Worm (Caenorhabditis elegans) whole organism, L2 larva: ENCODE data around the gene ins-14.

Experiments used
- C34F6.9 ChIP-seq: fragments of 150-350 bp; optimal IDR thresholded peaks from 2 replicates; lab custom pipeline; 2014; ENCODE audit warnings: missing biosample characterization, missing genetic modification characterization
- F13H6.1 ChIP-seq: sonication (generic microtip); optimal IDR thresholded peaks from 2 replicates; lab custom pipeline; 2016; ENCODE audit warnings: missing genetic modification characterization, missing compliant biosample characterization
- R02D3.7 ChIP-seq: fragments of 150-350 bp; optimal IDR thresholded peaks from 2 replicates; lab custom pipeline; 2014; ENCODE audit warnings: missing biosample characterization, missing genetic modification characterization
- Y55F3AM.14 ChIP-seq: fragments of 200-800 bp; sonication (Bioruptor generic); optimal IDR thresholded peaks from 2 replicates; lab custom pipeline; 2018; ENCODE audit warnings: mild to moderate bottlenecking, missing genetic modification characterization, missing compliant biosample characterization
- ZK546.5 ChIP-seq: sonication (generic microtip); optimal IDR thresholded peaks from 2 replicates; lab custom pipeline; 2017; ENCODE audit warnings: missing biosample characterization, missing genetic modification characterization
- alr-1 ChIP-seq: fragments of 150-350 bp; optimal IDR thresholded peaks from 2 replicates; lab custom pipeline; 2014; ENCODE audit warnings: missing biosample characterization, missing genetic modification characterization
- aly-2 ChIP-seq: fragments of 150-350 bp; optimal IDR thresholded peaks from 2 replicates; lab custom pipeline; 2014; ENCODE audit warnings: missing biosample characterization, missing genetic modification characterization
- ama-1 ChIP-seq: fragments of 150-350 bp; optimal IDR thresholded peaks from 2 replicates; lab custom pipeline; 2018; ENCODE audit warnings: inconsistent platforms
- blmp-1 ChIP-seq: sonication (generic microtip); optimal IDR thresholded peaks from 2 replicates; lab custom pipeline; 2017; ENCODE audit warnings: missing genetic modification characterization, mild to moderate bottlenecking, missing compliant biosample characterization, antibody characterized with exemption, moderate library complexity; ENCODE audit not compliant: insufficient read depth
- ceh-82 ChIP-seq: fragments of 150-350 bp; optimal IDR thresholded peaks from 2 replicates; lab custom pipeline; 2014; ENCODE audit warnings: missing biosample characterization, missing genetic modification characterization
- crh-2 ChIP-seq: sonication (generic microtip); optimal IDR thresholded peaks from 2 replicates; lab custom pipeline; 2017; ENCODE audit warnings: missing biosample characterization, missing genetic modification characterization
- dmd-4 ChIP-seq: sonication (generic microtip); optimal IDR thresholded peaks from 2 replicates; lab custom pipeline; 2017; ENCODE audit warnings: missing biosample characterization, missing genetic modification characterization
- egl-27 ChIP-seq: sonication (generic microtip); optimal IDR thresholded peaks from 3 replicates; lab custom pipeline; 2017; ENCODE audit warnings: missing biosample characterization, missing genetic modification reagents, missing genetic modification characterization
- gmeb-1 ChIP-seq: fragments of 150-350 bp; optimal IDR thresholded peaks from 2 replicates; lab custom pipeline; 2014; ENCODE audit warnings: missing biosample characterization, missing genetic modification characterization
- lin-13 ChIP-seq: fragments of 150-350 bp; optimal IDR thresholded peaks from 2 replicates; lab custom pipeline; 2014; ENCODE audit warnings: missing biosample characterization, missing genetic modification reagents, missing genetic modification characterization
- mab-5 ChIP-seq: fragments of 150-350 bp; optimal IDR thresholded peaks from 2 replicates; lab custom pipeline; 2014; ENCODE audit warnings: missing biosample characterization, missing genetic modification characterization
- mbf-1 ChIP-seq: sonication (generic microtip); optimal IDR thresholded peaks from 2 replicates; lab custom pipeline; 2017; ENCODE audit warnings: missing biosample characterization, missing genetic modification characterization
- nhr-10 ChIP-seq: sonication (generic microtip); optimal IDR thresholded peaks from 2 replicates; lab custom pipeline; 2017; ENCODE audit warnings: missing biosample characterization, missing genetic modification characterization
- nhr-11 ChIP-seq: fragments of 150-350 bp; optimal IDR thresholded peaks from 2 replicates; lab custom pipeline; 2014; ENCODE audit warnings: missing biosample characterization, missing genetic modification characterization
- nhr-12 ChIP-seq: fragments of 150-350 bp; optimal IDR thresholded peaks from 2 replicates; lab custom pipeline; 2014; ENCODE audit warnings: missing biosample characterization, missing genetic modification characterization
- nhr-129 ChIP-seq: fragments of 150-350 bp; optimal IDR thresholded peaks from 2 replicates; lab custom pipeline; 2014; ENCODE audit warnings: missing biosample characterization, missing genetic modification characterization
- nhr-21 ChIP-seq: fragments of 150-350 bp; optimal IDR thresholded peaks from 2 replicates; lab custom pipeline; 2014; ENCODE audit warnings: missing biosample characterization, missing genetic modification characterization
- nhr-23 ChIP-seq: fragments of 150-350 bp; optimal IDR thresholded peaks from 2 replicates; lab custom pipeline; 2014; ENCODE audit warnings: missing biosample characterization, missing genetic modification reagents, missing genetic modification characterization
- nhr-25 ChIP-seq: fragments of 150-350 bp; sonication (generic microtip); optimal IDR thresholded peaks from 3 replicates; lab custom pipeline; 2014; ENCODE audit warnings: missing biosample characterization, missing genetic modification characterization
- nhr-6 ChIP-seq: fragments of 150-350 bp; optimal IDR thresholded peaks from 2 replicates; lab custom pipeline; 2014; ENCODE audit warnings: missing biosample characterization, missing genetic modification characterization
- nhr-77 ChIP-seq: fragments of 150-350 bp; optimal IDR thresholded peaks from 2 replicates; lab custom pipeline; 2014; ENCODE audit warnings: missing biosample characterization, missing genetic modification characterization
- peb-1 ChIP-seq: fragments of 150-350 bp; optimal IDR thresholded peaks from 2 replicates; lab custom pipeline; 2014; ENCODE audit warnings: missing biosample characterization, missing genetic modification characterization
- sma-3 ChIP-seq: sonication (generic microtip); optimal IDR thresholded peaks from 2 replicates; lab custom pipeline; 2016; ENCODE audit warnings: missing genetic modification reagents, missing genetic modification characterization, missing compliant biosample characterization
- sma-9 ChIP-seq, 2 experiments: fragments of 150-350 bp in 1 of 2; sonication (generic microtip) in 1 of 2; optimal IDR thresholded peaks; 2 replicates each; lab custom pipeline; 2014 to 2016; ENCODE audit warnings: missing genetic modification characterization in 2 of 2, mild to moderate bottlenecking in 1 of 2, missing biosample characterization in 1 of 2, missing compliant biosample characterization in 1 of 2, missing genetic modification reagents in 1 of 2, moderate library complexity in 1 of 2
- snpc-4 ChIP-seq: fragments of 150-350 bp; optimal IDR thresholded peaks from 2 replicates; lab custom pipeline; 2014; ENCODE audit warnings: missing biosample characterization, missing genetic modification characterization
- unc-39 ChIP-seq: fragments of 150-350 bp; optimal IDR thresholded peaks from 2 replicates; lab custom pipeline; 2014; ENCODE audit warnings: missing biosample characterization, missing genetic modification characterization
- unc-55 ChIP-seq: fragments of 150-350 bp; sonication (generic microtip); optimal IDR thresholded peaks from 3 replicates; lab custom pipeline; 2014; ENCODE audit warnings: missing biosample characterization, missing genetic modification reagents, missing genetic modification characterization
- unc-62 ChIP-seq: fragments of 150-350 bp; optimal IDR thresholded peaks from 2 replicates; lab custom pipeline; 2014; ENCODE audit warnings: missing biosample characterization, missing genetic modification reagents, missing genetic modification characterization
- zag-1 ChIP-seq: fragments of 150-350 bp; optimal IDR thresholded peaks from 2 replicates; lab custom pipeline; 2014; ENCODE audit warnings: missing biosample characterization, missing genetic modification characterization
- ztf-11 ChIP-seq: sonication (generic microtip); optimal IDR thresholded peaks from 2 replicates; lab custom pipeline; 2017; ENCODE audit warnings: missing biosample characterization, missing genetic modification characterization

ins-14 gene

ce11 chrII:6721581-6721980, 24.0 kb downstream of the ins-14 start (continued):
- no peak for TF ChIP-seq unc-39 (tag; lab: Kevin White, UChicago)

- no peak for TF ChIP-seq aly-2
- TF ChIP-seq ceh-82, result no peak
- TF ChIP-seq nhr-11 (tag; lab: Kevin White, UChicago), result no peak
- TF ChIP-seq ZK546.5 (tag; lab: Kevin White, UChicago), result no peak
- no peak for TF ChIP-seq nhr-12 (tag; lab: Kevin White, UChicago)
- no peak for TF ChIP-seq egl-27
- no peak for TF ChIP-seq snpc-4 (tag; lab: Kevin White, UChicago)
- TF ChIP-seq nhr-6 (tag; lab: Kevin White, UChicago), result no peak
Measured at ce11 chrII:6718221-6718620, 27.4 kb downstream of the ins-14 start, which contains the start of gene tsp-10. TSS of gene tsp-10 (plus strand) at chrII:6718586.

- TF ChIP-seq nhr-129 (tag; lab: Kevin White, UChicago), result no peak
- TF ChIP-seq lin-13 (GFP tag; lab: Kevin White, UChicago), result no peak
- TF ChIP-seq R02D3.7, result no peak
- no peak for TF ChIP-seq snpc-4 (tag; lab: Kevin White, UChicago)
- no peak for TF ChIP-seq nhr-6 (tag; lab: Kevin White, UChicago)
- no peak for TF ChIP-seq peb-1 (tag; lab: Kevin White, UChicago)
- no peak for TF ChIP-seq blmp-1
- no peak for TF ChIP-seq mab-5 (tag; lab: Kevin White, UChicago)
- no peak for TF ChIP-seq Y55F3AM.14 (GFP tag; lab: Kevin White, UChicago)
- no peak for TF ChIP-seq zag-1 (tag; lab: Kevin White, UChicago)
- no peak for TF ChIP-seq nhr-25 (tag; lab: Kevin White, UChicago)
- TF ChIP-seq nhr-77 (tag; lab: Kevin White, UChicago), result no peak
- TF ChIP-seq dmd-4 (tag; lab: Kevin White, UChicago), result no peak
- TF ChIP-seq, all 48 proteins: peak for 0
Measured at ce11 chrII:6716638-6717037, 29.0 kb downstream of the ins-14 start, which contains the start of the genes T14B4.5 and T14B4.20. TSS of gene T14B4.5 (plus strand) at chrII:6716863. TSS of gene T14B4.20 (plus strand) at chrII:6716901.

DNA sequence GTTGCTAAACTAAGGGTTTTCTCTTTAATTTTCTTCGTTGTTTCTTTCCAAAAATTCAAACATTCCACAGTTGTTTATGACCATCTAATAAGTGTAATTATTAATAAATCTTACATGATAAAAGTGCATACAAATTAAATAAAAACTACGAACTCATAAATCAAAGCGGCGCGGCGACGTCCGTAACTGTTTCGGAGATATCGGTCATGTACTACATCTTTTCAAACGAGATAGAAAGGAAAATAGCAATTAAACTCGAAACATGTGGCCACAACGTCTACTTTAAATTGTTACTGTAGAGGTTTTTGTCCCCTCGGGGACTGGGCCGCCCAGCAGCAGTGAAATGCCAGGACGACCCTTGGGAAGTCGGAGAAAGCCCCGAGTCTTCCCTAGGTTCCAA, 29.8 kb downstream of the ins-14 start:
- TF ChIP-seq nhr-21 (peak; percentile 42), sma-9 (GFP tag; optimal IDR thresholded peaks at IDR 0.05; lab: Kevin White, UChicago) (peak; percentile 59), sma-9 (tag; optimal IDR thresholded peaks at IDR 0.05; lab: Kevin White, UChicago) (no peak), nhr-129 (tag; lab: Kevin White, UChicago) (no peak)

DNA sequence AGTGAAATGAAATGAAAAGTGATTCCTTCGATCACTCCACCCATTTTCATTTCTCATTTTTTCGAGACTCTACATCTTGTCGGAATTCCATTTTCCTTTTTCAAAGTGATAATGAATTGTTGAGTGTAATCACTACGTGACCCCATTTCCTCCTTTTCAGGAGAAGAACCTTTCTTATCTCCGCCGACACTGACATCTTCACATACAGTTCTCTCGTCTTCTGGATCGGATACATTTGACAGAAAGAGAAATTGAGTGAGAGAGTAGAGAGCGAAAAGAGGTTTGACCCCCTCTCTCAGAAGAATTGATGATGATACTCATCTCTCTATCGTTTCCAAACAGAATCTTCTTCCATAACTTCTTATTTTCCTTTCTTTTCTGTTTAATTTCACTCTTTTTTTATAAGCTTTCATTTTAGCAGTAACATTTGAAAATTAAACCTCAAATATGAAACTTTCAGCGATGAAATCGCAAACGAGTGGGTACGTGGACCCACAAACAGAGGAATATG, 31.7 kb downstream of the ins-14 start, which contains the start of gene dpy-2:
Gene dpy-2 (plus strand): TSS at position 461 of the 511 bp plus-strand sequence.
- no peak for TF ChIP-seq nhr-10 (tag; lab: Kevin White, UChicago)
- TF ChIP-seq sma-3, result no peak
- no peak for TF ChIP-seq unc-39 (tag; lab: Kevin White, UChicago)
- no peak for TF ChIP-seq R02D3.7
- no peak for TF ChIP-seq gmeb-1
- peak; percentile 44 for TF ChIP-seq nhr-21
- TF ChIP-seq F13H6.1 (tag; lab: Kevin White, UChicago), result no peak
- TF ChIP-seq nhr-129 (tag; lab: Kevin White, UChicago), result no peak
- TF ChIP-seq mab-5 (tag; lab: Kevin White, UChicago), result no peak
- TF ChIP-seq unc-55 (GFP tag; lab: Kevin White, UChicago), result no peak
- no peak for TF ChIP-seq nhr-23
- no peak for TF ChIP-seq ama-1
- TF ChIP-seq ztf-11 (tag; lab: Kevin White, UChicago), result no peak
- TF ChIP-seq egl-27, result no peak
- no peak for TF ChIP-seq sma-9 (GFP tag; optimal IDR thresholded peaks at IDR 0.05; lab: Kevin White, UChicago)
- no peak for TF ChIP-seq sma-9 (tag; optimal IDR thresholded peaks at IDR 0.05; lab: Kevin White, UChicago)
- peak; percentile 67 for TF ChIP-seq blmp-1
- TF ChIP-seq mbf-1 (tag; lab: Kevin White, UChicago), result no peak

DNA sequence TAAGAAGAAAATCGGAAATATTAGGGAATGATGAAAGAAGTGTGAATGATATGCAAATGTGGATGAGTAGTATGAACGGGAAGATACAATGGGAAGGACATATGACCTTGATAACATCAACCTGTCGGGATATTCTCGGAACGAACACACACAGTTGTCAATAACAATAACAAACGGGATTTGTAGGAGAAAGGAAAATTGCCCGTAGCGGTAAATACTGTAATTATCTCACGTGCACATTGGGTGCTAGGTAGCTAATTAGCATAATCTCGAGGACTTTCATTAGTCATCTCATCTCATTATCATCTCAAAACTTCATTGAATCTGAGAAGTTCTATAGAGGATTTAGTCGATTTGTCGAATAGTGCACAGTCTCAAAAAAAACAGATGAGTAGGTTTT, 32.6 kb downstream of the ins-14 start:
- no peak for TF ChIP-seq egl-27
- TF ChIP-seq nhr-129 (tag; lab: Kevin White, UChicago), result no peak
- no peak for TF ChIP-seq nhr-23
- TF ChIP-seq alr-1 (tag; lab: Kevin White, UChicago), result no peak
- no peak for TF ChIP-seq Y55F3AM.14 (GFP tag; lab: Kevin White, UChicago)
- TF ChIP-seq sma-3, result no peak
- TF ChIP-seq gmeb-1, result no peak
- no peak for TF ChIP-seq ztf-11 (tag; lab: Kevin White, UChicago)
- TF ChIP-seq crh-2, result no peak
- no peak for TF ChIP-seq nhr-25 (tag; lab: Kevin White, UChicago)
- TF ChIP-seq mab-5 (tag; lab: Kevin White, UChicago), result no peak
- TF ChIP-seq F13H6.1 (tag; lab: Kevin White, UChicago), result no peak
- TF ChIP-seq unc-62, result no peak
- TF ChIP-seq lin-13 (GFP tag; lab: Kevin White, UChicago), result no peak
- no peak for TF ChIP-seq snpc-4 (tag; lab: Kevin White, UChicago)
- TF ChIP-seq R02D3.7, result no peak
- no peak for TF ChIP-seq C34F6.9 (tag; lab: Kevin White, UChicago)
- no peak for TF ChIP-seq mbf-1 (tag; lab: Kevin White, UChicago)
- TF ChIP-seq nhr-6 (tag; lab: Kevin White, UChicago), result no peak
